Worm (Caenorhabditis elegans) whole organism, L4 larva: ENCODE measurements around the gene dpf-1.
A peak's percentile ranks its signal among the peaks of the same experiment; 100 is the strongest.

Source experiments
- F10B5.3 ChIP-seq: sonication (generic microtip); optimal IDR thresholded peaks from 2 replicates; lab custom pipeline; 2016; ENCODE audit warnings: mild to moderate bottlenecking, missing genetic modification characterization, missing compliant biosample characterization
- F37D6.2 ChIP-seq: sonication (generic microtip); optimal IDR thresholded peaks from 2 replicates; lab custom pipeline; 2016; ENCODE audit warnings: mild to moderate bottlenecking, missing genetic modification characterization, missing compliant biosample characterization
- R02D3.7 ChIP-seq: fragments of 150-350 bp; sonication (generic microtip); optimal IDR thresholded peaks from 3 replicates; lab custom pipeline; 2014; ENCODE audit warnings: missing biosample characterization, missing genetic modification characterization
- aha-1 ChIP-seq: fragments of 150-350 bp; peaks from one replicate; lab custom pipeline; 2014; ENCODE audit warnings: missing biosample characterization, missing genetic modification characterization
- aly-2 ChIP-seq: sonication (generic microtip); optimal IDR thresholded peaks from 2 replicates; lab custom pipeline; 2018; ENCODE audit warnings: missing biosample characterization, missing genetic modification characterization
- ceh-28 ChIP-seq: fragments of 150-350 bp; optimal IDR thresholded peaks from 2 replicates; lab custom pipeline; 2014; ENCODE audit warnings: missing biosample characterization, missing genetic modification reagents, missing genetic modification characterization
- ceh-44 ChIP-seq: fragments of 200-800 bp; sonication (Bioruptor generic); IDR thresholded peaks from 2 replicates; pipeline ENCODE4 v1.3.6; 2022; ENCODE audit warnings: missing genetic modification reagents, missing genetic modification characterization, missing compliant biosample characterization
- ceh-62 ChIP-seq: sonication (generic microtip); optimal IDR thresholded peaks from 2 replicates; lab custom pipeline; 2017; ENCODE audit warnings: missing biosample characterization, missing genetic modification characterization
- ceh-82 ChIP-seq: sonication (generic microtip); optimal IDR thresholded peaks from 2 replicates; lab custom pipeline; 2017; ENCODE audit warnings: missing biosample characterization, missing genetic modification characterization
- daf-19 ChIP-seq: fragments of 200-800 bp; sonication (Bioruptor generic); conservative IDR thresholded peaks from 2 replicates; pipeline ENCODE4 v1.3.6; 2022; ENCODE audit warnings: missing genetic modification characterization, missing compliant biosample characterization
- dmd-6 ChIP-seq: fragments of 200-800 bp; sonication (Bioruptor generic); IDR thresholded peaks from 2 replicates; pipeline ENCODE4 v1.3.6; 2022; ENCODE audit warnings: missing genetic modification reagents, missing genetic modification characterization, missing compliant biosample characterization
- dmd-8 ChIP-seq: fragments of 200-800 bp; sonication (Bioruptor generic); IDR thresholded peaks from 2 replicates; pipeline ENCODE4 v1.3.6; 2022; ENCODE audit warnings: missing genetic modification characterization, missing compliant biosample characterization
- dmd-9 ChIP-seq: fragments of 200-800 bp; sonication (Bioruptor generic); IDR thresholded peaks from 2 replicates; pipeline ENCODE4 v1.3.6; 2022; ENCODE audit warnings: missing genetic modification reagents, missing genetic modification characterization, missing compliant biosample characterization
- dve-1 ChIP-seq: sonication (generic microtip); optimal IDR thresholded peaks from 2 replicates; lab custom pipeline; 2017; ENCODE audit warnings: antibody characterized with exemption, mild to moderate bottlenecking, missing genetic modification characterization, missing compliant biosample characterization; ENCODE audit not compliant: insufficient read depth
- egl-43 ChIP-seq: fragments of 200-800 bp; sonication (Bioruptor generic); IDR thresholded peaks from 2 replicates; pipeline ENCODE4 v1.3.6; 2022; ENCODE audit warnings: missing genetic modification reagents, missing genetic modification characterization, missing compliant biosample characterization
- hif-1 ChIP-seq, 2 experiments: sonication (generic microtip); optimal IDR thresholded peaks; 2 replicates each; lab custom pipeline; 2016 to 2017; ENCODE audit warnings: missing compliant biosample characterization in 2 of 2, missing genetic modification characterization in 2 of 2, missing genetic modification reagents in 2 of 2, missing genotype in 2 of 2, mild to moderate bottlenecking in 1 of 2
- hlh-30 ChIP-seq: sonication (generic microtip); optimal IDR thresholded peaks from 2 replicates; lab custom pipeline; 2017; ENCODE audit warnings: antibody characterized with exemption, mild to moderate bottlenecking, missing genetic modification characterization, missing compliant biosample characterization; ENCODE audit not compliant: insufficient read depth
- hmg-1.1 ChIP-seq: fragments of 200-800 bp; sonication (Bioruptor generic); IDR thresholded peaks from 2 replicates; pipeline ENCODE4 v1.3.6; 2022; ENCODE audit warnings: missing genetic modification reagents, missing genetic modification characterization, missing compliant biosample characterization
- lin-38 ChIP-seq: fragments of 200-800 bp; sonication (Bioruptor generic); IDR thresholded peaks from 2 replicates; pipeline ENCODE4 v1.3.6; 2022; ENCODE audit warnings: missing genetic modification reagents, missing genetic modification characterization, missing compliant biosample characterization
- madf-9 ChIP-seq: fragments of 200-800 bp; sonication (Bioruptor generic); conservative IDR thresholded peaks from 2 replicates; pipeline ENCODE4 v1.3.6; 2022; ENCODE audit warnings: missing genetic modification reagents, missing genetic modification characterization, missing compliant biosample characterization
- mes-2 ChIP-seq: sonication (generic microtip); optimal IDR thresholded peaks from 2 replicates; lab custom pipeline; 2016; ENCODE audit warnings: missing genotype, mild to moderate bottlenecking, missing genetic modification characterization, missing compliant biosample characterization; ENCODE audit not compliant: poor library complexity, severe bottlenecking
- nhr-28 ChIP-seq: fragments of 150-350 bp; optimal IDR thresholded peaks from 2 replicates; lab custom pipeline; 2014; ENCODE audit warnings: missing biosample characterization, missing genetic modification characterization
- nhr-48 ChIP-seq: sonication (generic microtip); optimal IDR thresholded peaks from 2 replicates; lab custom pipeline; 2016; ENCODE audit warnings: mild to moderate bottlenecking, missing genetic modification characterization, missing compliant biosample characterization
- nhr-6 ChIP-seq: fragments of 150-350 bp; optimal IDR thresholded peaks from 2 replicates; lab custom pipeline; 2014; ENCODE audit warnings: missing biosample characterization, missing genetic modification characterization
- pha-4 ChIP-seq, 2 experiments: fragments of 150-350 bp in 1 of 2; fragments of 200-800 bp in 1 of 2; sonication (Bioruptor generic) in 1 of 2; IDR thresholded peaks in 1 of 2; optimal IDR thresholded peaks in 1 of 2; 2 replicates each; pipeline versions ENCODE4 v1.3.6 to Lab custom; 2014 to 2022; ENCODE audit warnings: missing genetic modification characterization in 2 of 2, missing genetic modification reagents in 2 of 2, missing biosample characterization in 1 of 2, missing compliant biosample characterization in 1 of 2
- pqm-1 ChIP-seq: sonication (generic microtip); optimal IDR thresholded peaks from 2 replicates; lab custom pipeline; 2017; ENCODE audit warnings: missing biosample characterization, missing genetic modification characterization
- set-16 ChIP-seq: fragments of 200-800 bp; sonication (Bioruptor generic); IDR thresholded peaks from 2 replicates; pipeline ENCODE4 v1.3.6; 2022; ENCODE audit warnings: missing genetic modification reagents, missing genetic modification characterization, missing compliant biosample characterization
- spr-1 ChIP-seq: sonication (generic microtip); optimal IDR thresholded peaks from 2 replicates; lab custom pipeline; 2016; ENCODE audit warnings: mild to moderate bottlenecking, missing genetic modification characterization, missing compliant biosample characterization
- spr-3 ChIP-seq: fragments of 200-800 bp; sonication (Bioruptor generic); optimal IDR thresholded peaks from 2 replicates; lab custom pipeline; 2018; ENCODE audit warnings: mild to moderate bottlenecking, missing genetic modification characterization, missing compliant biosample characterization
- tra-1 ChIP-seq: fragments of 200-800 bp; sonication (Bioruptor generic); IDR thresholded peaks from 2 replicates; pipeline ENCODE4 v1.3.6; 2022; ENCODE audit warnings: missing genetic modification reagents, missing genetic modification characterization, missing compliant biosample characterization
- unc-130 ChIP-seq: sonication (generic microtip); optimal IDR thresholded peaks from 2 replicates; lab custom pipeline; 2016; ENCODE audit warnings: missing genetic modification reagents, missing genetic modification characterization, missing compliant biosample characterization
- unc-62 ChIP-seq, 3 experiments: fragments of 150-350 bp in 1 of 3; sonication (generic microtip); optimal IDR thresholded peaks in 2 of 3; peaks in 1 of 3; 1 replicate in 1 of 3; 2 replicates in 2 of 3; lab custom pipeline; 2014 to 2017; ENCODE audit warnings: missing biosample characterization in 3 of 3, missing genetic modification characterization in 3 of 3, missing genetic modification reagents in 3 of 3, missing genotype in 1 of 3
- zip-2 ChIP-seq: fragments of 150-350 bp; optimal IDR thresholded peaks from 2 replicates; lab custom pipeline; 2014; ENCODE audit warnings: missing biosample characterization, missing genetic modification characterization
- ztf-11 ChIP-seq: fragments of 150-350 bp; optimal IDR thresholded peaks from 2 replicates; lab custom pipeline; 2014; ENCODE audit warnings: missing biosample characterization, missing genetic modification characterization

dpf-1 gene

ce11 chrV:15465032-15465727, 5.9 kb upstream of the dpf-1 start, which contains the start of gene pqn-71 (continued):
- peak; percentile 94 for TF ChIP-seq dmd-6 (GFP tag; lab: Robert Waterston, UW)
- peak; percentile 48 for TF ChIP-seq aly-2 (tag; lab: Kevin White, UChicago)
- TF ChIP-seq mes-2 (tag; lab: Kevin White, UChicago): peak; percentile 85
- peak; percentile 93 for TF ChIP-seq unc-130 (GFP tag; lab: Kevin White, UChicago)
- TF ChIP-seq unc-62 (GFP tag; optimal IDR thresholded peaks at IDR 0.05 in 1 of 2; lab: Kevin White, UChicago): peak in 1 of 2 experiments; percentile 15
- no peak for TF ChIP-seq unc-62 (tag; optimal IDR thresholded peaks at IDR 0.05; lab: Kevin White, UChicago)
- peak; percentile 97 for TF ChIP-seq egl-43
- peak; percentile 94 for TF ChIP-seq madf-9 (GFP tag; lab: Robert Waterston, UW)
- no peak for TF ChIP-seq ceh-28 (tag; lab: Kevin White, UChicago)
- TF ChIP-seq ceh-82: no peak
- peak; percentile 81 for TF ChIP-seq F10B5.3
- TF ChIP-seq spr-3 (GFP tag; lab: Kevin White, UChicago): peak; percentile 91
- no peak for TF ChIP-seq ceh-62
- TF ChIP-seq hlh-30 (tag; lab: Kevin White, UChicago): peak; percentile 91
- TF ChIP-seq R02D3.7: no peak
- TF ChIP-seq spr-1 (tag; lab: Kevin White, UChicago): peak; percentile 95
- peak; percentile 82; the same call in 1 of the 2 replicates for TF ChIP-seq daf-19 (GFP tag; lab: Robert Waterston, UW)
- peak; percentile 74 for TF ChIP-seq nhr-28 (tag; lab: Kevin White, UChicago)
- TF ChIP-seq dmd-9 (GFP tag; lab: Robert Waterston, UW): peak; percentile 95
- peak; percentile 51 for TF ChIP-seq nhr-6 (tag; lab: Kevin White, UChicago)
- peak; percentile 97 for TF ChIP-seq tra-1 (GFP tag; lab: Robert Waterston, UW)
- TF ChIP-seq aha-1 (tag; lab: Kevin White, UChicago): no peak
- TF ChIP-seq hif-1 (tag; optimal IDR thresholded peaks at IDR 0.05; lab: Kevin White, UChicago): peak; percentile 47 to 74
- peak; percentile 91 for TF ChIP-seq nhr-48 (tag; lab: Kevin White, UChicago)

- peak; percentile 50; the same call in 1 of the 2 replicates for TF ChIP-seq set-16 (GFP tag; lab: Robert Waterston, UW)
- no peak for TF ChIP-seq zip-2 (tag; lab: Kevin White, UChicago)
- TF ChIP-seq ceh-44: no peak
- TF ChIP-seq F37D6.2 (tag; lab: Kevin White, UChicago): no peak
These were observed 5.1 kb upstream of the dpf-1 start for ce11 chrV:15466017-15466416.

- TF ChIP-seq unc-62 (GFP tag; optimal IDR thresholded peaks at IDR 0.05 in 1 of 2; lab: Kevin White, UChicago): peak in 1 of 2 experiments; percentile 84
- TF ChIP-seq unc-62 (tag; optimal IDR thresholded peaks at IDR 0.05; lab: Kevin White, UChicago): no peak
- peak; percentile 59 for TF ChIP-seq aha-1 (tag; lab: Kevin White, UChicago)
- TF ChIP-seq egl-43: no peak
These were observed 4.4 kb upstream of the dpf-1 start for ce11 chrV:15466719-15467118.

ce11 chrV:15478597-15478996, 7.5 kb downstream of the dpf-1 start, which contains the start of gene C06B8.2:
TSS of gene C06B8.2 (minus strand) at chrV:15478749.
- TF ChIP-seq lin-38 (GFP tag; lab: Robert Waterston, UW): no peak
- no peak for TF ChIP-seq hmg-1.1
- no peak for TF ChIP-seq ztf-11 (tag; lab: Kevin White, UChicago)
- no peak for TF ChIP-seq dmd-8 (GFP tag; lab: Robert Waterston, UW)
- no peak for TF ChIP-seq dve-1 (tag; lab: Kevin White, UChicago)
- TF ChIP-seq set-16 (GFP tag; lab: Robert Waterston, UW): no peak
- TF ChIP-seq ceh-62: no peak
- TF ChIP-seq pqm-1 (tag; lab: Kevin White, UChicago): peak; percentile 45
- TF ChIP-seq nhr-28 (tag; lab: Kevin White, UChicago): peak; percentile 88
- TF ChIP-seq pha-4 (GFP tag; IDR thresholded peaks at IDR 0.05; lab: Robert Waterston, UW): no peak
- no peak for TF ChIP-seq pha-4 (tag; optimal IDR thresholded peaks at IDR 0.05; lab: Kevin White, UChicago)
